Worm (Caenorhabditis elegans): Measurements from ENCODE around the gene B0563.6.

The B0563.6 gene

DNA sequence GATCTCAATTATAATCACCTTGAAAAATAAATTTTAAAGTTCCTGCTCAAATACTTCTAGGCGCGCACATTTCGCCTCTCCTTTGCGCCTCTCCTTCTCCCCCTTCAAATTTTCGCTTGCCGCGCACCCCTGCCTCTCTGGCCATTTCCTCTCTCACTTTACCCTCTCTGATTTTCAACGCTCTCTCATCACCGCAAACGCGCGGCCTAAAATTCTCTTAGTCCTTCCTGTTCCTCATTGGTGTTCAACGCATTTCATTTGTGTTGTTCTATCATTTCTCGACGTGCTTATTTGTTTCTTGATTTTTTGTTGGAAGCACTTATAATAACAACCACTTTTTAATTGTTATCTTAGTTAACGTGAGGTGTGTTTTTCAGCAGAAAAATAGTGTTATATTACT is 23.7 kb upstream of the B0563.6 start, which contains the start of gene C25A11.2 (continued):
- TF ChIP-seq zag-1 (tag; optimal IDR thresholded peaks at IDR 0.05) (no peak), lin-15B (tag; optimal IDR thresholded peaks at IDR 0.05) (peak; percentile 84), ama-1 (optimal IDR thresholded peaks at IDR 0.05) (no peak), nfya-1 (tag; optimal IDR thresholded peaks at IDR 0.05; ENCODE audit: insufficient read depth) (peak; percentile 78), snpc-4 (tag; optimal IDR thresholded peaks at IDR 0.05) (no peak), nhr-28 (tag; optimal IDR thresholded peaks at IDR 0.05) (no peak), nhr-11 (tag; optimal IDR thresholded peaks at IDR 0.05) (no peak), aly-2 (tag; optimal IDR thresholded peaks at IDR 0.05) (no peak)

- no peak for TF ChIP-seq unc-62 (GFP tag; optimal IDR thresholded peaks at IDR 0.05)
- TF ChIP-seq eor-1 (tag; optimal IDR thresholded peaks at IDR 0.05) = no peak
- no peak for TF ChIP-seq snpc-4 (tag; optimal IDR thresholded peaks at IDR 0.05)
- no peak for TF ChIP-seq nhr-12 (tag; optimal IDR thresholded peaks at IDR 0.05)
- TF ChIP-seq nhr-23 (tag; optimal IDR thresholded peaks at IDR 0.05) = no peak
Measured at ce11 chrX:9117541-9117940, 20.0 kb upstream of the B0563.6 start.

ce11 chrX:9118741-9119140 is 18.8 kb upstream of the B0563.6 start:
- TF ChIP-seq nhr-25 (tag; optimal IDR thresholded peaks at IDR 0.05) = peak; percentile 22

ce11 chrX:9145848-9146247 is 8.3 kb downstream of the B0563.6 start, which contains the start of gene B0563.5:
TSS of gene B0563.5 (plus strand) at chrX:9146148.
- TF ChIP-seq nhr-76 (tag; optimal IDR thresholded peaks at IDR 0.05) (no peak), hmg-11 (tag; optimal IDR thresholded peaks at IDR 0.05) (no peak), ceh-28 (tag; optimal IDR thresholded peaks at IDR 0.05) (no peak), unc-62 (GFP tag; optimal IDR thresholded peaks at IDR 0.05) (no peak), fkh-10 (GFP tag; optimal IDR thresholded peaks at IDR 0.05) (no peak), R02D3.7 (tag; optimal IDR thresholded peaks at IDR 0.05) (no peak), jun-1 (tag; optimal IDR thresholded peaks at IDR 0.05) (no peak), ZK546.5 (tag; optimal IDR thresholded peaks at IDR 0.05) (no peak), nhr-67 (tag; optimal IDR thresholded peaks at IDR 0.05) (no peak), ztf-11 (tag; optimal IDR thresholded peaks at IDR 0.05) (no peak), lin-15B (tag; optimal IDR thresholded peaks at IDR 0.05) (no peak), fos-1 (tag; optimal IDR thresholded peaks at IDR 0.05) (no peak), unc-39 (tag; optimal IDR thresholded peaks at IDR 0.05) (no peak), lin-39 (tag; optimal IDR thresholded peaks at IDR 0.05) (no peak), ama-1 (optimal IDR thresholded peaks at IDR 0.05) (no peak), ztf-4 (tag; optimal IDR thresholded peaks at IDR 0.05) (no peak)

- TF ChIP-seq jun-1 (tag; optimal IDR thresholded peaks at IDR 0.05) = peak; percentile 27
- peak; percentile 64 for TF ChIP-seq nhr-23 (tag; optimal IDR thresholded peaks at IDR 0.05)
- peak; percentile 44 for TF ChIP-seq unc-62 (GFP tag; optimal IDR thresholded peaks at IDR 0.05)
- no peak for TF ChIP-seq mdl-1 (tag; optimal IDR thresholded peaks at IDR 0.05)
- TF ChIP-seq elt-3 (tag; optimal IDR thresholded peaks at IDR 0.05) = peak in 2 of 3 experiments; percentile 35 to 78
- peak; percentile 8 for TF ChIP-seq nhr-25 (tag; optimal IDR thresholded peaks at IDR 0.05)
- TF ChIP-seq snpc-4 (tag; optimal IDR thresholded peaks at IDR 0.05) = no peak
Measured at ce11 chrX:9146953-9147352, 9.5 kb downstream of the B0563.6 start.

ce11 chrX:9150269-9150744 is 12.8 kb downstream of the B0563.6 start, which contains the start of gene tmbi-4:
TSS of gene tmbi-4 (plus strand) at chrX:9150694.
- no peak for TF ChIP-seq unc-39 (tag; optimal IDR thresholded peaks at IDR 0.05)
- no peak for TF ChIP-seq daf-12 (tag; optimal IDR thresholded peaks at IDR 0.05)
- no peak for TF ChIP-seq fos-1 (tag; optimal IDR thresholded peaks at IDR 0.05)
- TF ChIP-seq nhr-11 (tag; optimal IDR thresholded peaks at IDR 0.05) = no peak
- peak; percentile 38 for TF ChIP-seq pqm-1 (tag; optimal IDR thresholded peaks at IDR 0.05)
- TF ChIP-seq unc-62 (GFP tag; optimal IDR thresholded peaks at IDR 0.05) = no peak
- TF ChIP-seq nhr-28 (tag; optimal IDR thresholded peaks at IDR 0.05) = no peak
- peak; percentile 44 for TF ChIP-seq ceh-28 (tag; optimal IDR thresholded peaks at IDR 0.05)
- TF ChIP-seq zag-1 (tag; optimal IDR thresholded peaks at IDR 0.05) = no peak
- no peak for TF ChIP-seq nhr-67 (tag; optimal IDR thresholded peaks at IDR 0.05)
- TF ChIP-seq nfya-1 (tag; optimal IDR thresholded peaks at IDR 0.05; ENCODE audit: insufficient read depth) = peak; percentile 67
- TF ChIP-seq lin-39 (tag; optimal IDR thresholded peaks at IDR 0.05) = peak; percentile 48
- no peak for TF ChIP-seq elt-2 (tag; optimal IDR thresholded peaks at IDR 0.05)
- peak; percentile 34 for TF ChIP-seq jun-1 (tag; optimal IDR thresholded peaks at IDR 0.05)
- TF ChIP-seq ceh-16 (tag; optimal IDR thresholded peaks at IDR 0.05) = no peak
- no peak for TF ChIP-seq ztf-11 (tag; optimal IDR thresholded peaks at IDR 0.05)
- TF ChIP-seq egl-27 (tag; optimal IDR thresholded peaks at IDR 0.05) = no peak
- TF ChIP-seq fkh-2 (tag; optimal IDR thresholded peaks at IDR 0.05) = no peak
- TF ChIP-seq snpc-4 (tag; optimal IDR thresholded peaks at IDR 0.05) = peak; percentile 22
- peak; percentile 29 for TF ChIP-seq elt-1 (tag; optimal IDR thresholded peaks at IDR 0.05)
- TF ChIP-seq ama-1 (optimal IDR thresholded peaks at IDR 0.05) = no peak
- no peak for TF ChIP-seq nhr-76 (tag; optimal IDR thresholded peaks at IDR 0.05)
- TF ChIP-seq ZK546.5 (tag; optimal IDR thresholded peaks at IDR 0.05) = no peak
- TF ChIP-seq eor-1 (tag; optimal IDR thresholded peaks at IDR 0.05) = no peak
- TF ChIP-seq ceh-82 (tag; optimal IDR thresholded peaks at IDR 0.05) = no peak
- TF ChIP-seq fkh-10 (GFP tag; optimal IDR thresholded peaks at IDR 0.05) = peak; percentile 50
- TF ChIP-seq R02D3.7 (tag; optimal IDR thresholded peaks at IDR 0.05) = no peak
- TF ChIP-seq pha-4 (tag; optimal IDR thresholded peaks at IDR 0.05) = peak; percentile 80
- TF ChIP-seq lsy-12 (tag; optimal IDR thresholded peaks at IDR 0.05) = no peak
- no peak for TF ChIP-seq ztf-4 (tag; optimal IDR thresholded peaks at IDR 0.05)
- TF ChIP-seq lin-15B (tag; optimal IDR thresholded peaks at IDR 0.05) = peak; percentile 55
- peak; percentile 72 for TF ChIP-seq egl-5 (tag; optimal IDR thresholded peaks at IDR 0.05)
- peak; percentile 72 for TF ChIP-seq skn-1 (tag; optimal IDR thresholded peaks at IDR 0.05)

Measured in whole organism, L3 larva.